Worm (Caenorhabditis elegans) whole organism, L1 larva: Measurements from ENCODE around the gene C23H3.5.

Experiments
- C16A3.4 ChIP-seq: fragments of 150-350 bp; optimal IDR thresholded peaks from 2 replicates; lab custom pipeline; 2014; ENCODE audit warnings: missing biosample characterization, missing genetic modification characterization
- C34B4.2 ChIP-seq: sonication (generic microtip); optimal IDR thresholded peaks from 2 replicates; lab custom pipeline; 2017; ENCODE audit warnings: mild to moderate bottlenecking, missing genetic modification characterization, missing compliant biosample characterization
- Y116A8C.19 ChIP-seq: sonication (generic microtip); optimal IDR thresholded peaks from 2 replicates; lab custom pipeline; 2016; ENCODE audit warnings: missing compliant biosample characterization, missing genetic modification characterization, borderline replicate concordance
- aha-1 ChIP-seq: fragments of 150-350 bp; optimal IDR thresholded peaks from 2 replicates; lab custom pipeline; 2014; ENCODE audit warnings: missing biosample characterization, missing genetic modification characterization
- alr-1 ChIP-seq: fragments of 200-800 bp; sonication (Bioruptor generic); optimal IDR thresholded peaks from 2 replicates; lab custom pipeline; 2018; ENCODE audit warnings: borderline replicate concordance, mild to moderate bottlenecking, missing genetic modification characterization, missing compliant biosample characterization
- blmp-1 ChIP-seq: fragments of 150-350 bp; optimal IDR thresholded peaks from 2 replicates; lab custom pipeline; 2014; ENCODE audit warnings: missing biosample characterization, missing genetic modification characterization
- ceh-63 ChIP-seq: fragments of 200-800 bp; sonication (Bioruptor generic); optimal IDR thresholded peaks from 2 replicates; lab custom pipeline; 2018; ENCODE audit warnings: mild to moderate bottlenecking, missing genetic modification characterization, missing compliant biosample characterization
- ceh-8 ChIP-seq: fragments of 200-800 bp; sonication (Bioruptor generic); optimal IDR thresholded peaks from 2 replicates; lab custom pipeline; 2018; ENCODE audit warnings: mild to moderate bottlenecking, missing genetic modification characterization, moderate library complexity, missing compliant biosample characterization
- ceh-90 ChIP-seq: sonication (generic microtip); optimal IDR thresholded peaks from 2 replicates; lab custom pipeline; 2016; ENCODE audit warnings: missing genetic modification characterization, missing compliant biosample characterization
- dsc-1 ChIP-seq: sonication (generic microtip); optimal IDR thresholded peaks from 2 replicates; lab custom pipeline; 2016; ENCODE audit warnings: mild to moderate bottlenecking, missing genetic modification characterization, missing compliant biosample characterization
- efl-1 ChIP-seq, 4 experiments: fragments of 150-350 bp; optimal IDR thresholded peaks in 3 of 4; peaks in 1 of 4; 1 replicate in 1 of 4; 2 replicates in 3 of 4; lab custom pipeline; 2014; ENCODE audit warnings: missing biosample characterization in 2 of 4, missing genetic modification characterization in 2 of 4, missing genetic modification reagents in 2 of 4
- efl-3 ChIP-seq: fragments of 200-800 bp; sonication (Bioruptor generic); optimal IDR thresholded peaks from 2 replicates; lab custom pipeline; 2018; ENCODE audit warnings: mild to moderate bottlenecking, missing genetic modification characterization, missing compliant biosample characterization
- egl-13 ChIP-seq: sonication (generic microtip); optimal IDR thresholded peaks from 2 replicates; lab custom pipeline; 2016; ENCODE audit warnings: missing genotype, missing genetic modification reagents, missing genetic modification characterization, missing compliant biosample characterization
- egl-27 ChIP-seq, 2 experiments: fragments of 150-350 bp in 1 of 2; sonication (generic microtip); optimal IDR thresholded peaks; 3 replicates each; lab custom pipeline; 2017 to 2018; ENCODE audit warnings: missing biosample characterization in 2 of 2, missing genetic modification characterization in 2 of 2, missing genetic modification reagents in 2 of 2
- elt-3 ChIP-seq, 6 experiments: fragments of 150-350 bp in 1 of 6; sonication (generic microtip); optimal IDR thresholded peaks; 2 replicates each; lab custom pipeline; 2017 to 2018; ENCODE audit warnings: missing biosample characterization in 6 of 6, missing genetic modification characterization in 6 of 6, inconsistent platforms in 1 of 6
- ets-5 ChIP-seq: fragments of 200-800 bp; sonication (Bioruptor generic); IDR thresholded peaks from 2 replicates; pipeline ENCODE4 v1.3.6; 2022; ENCODE audit warnings: missing genetic modification characterization, missing compliant biosample characterization
- fkh-10 ChIP-seq: sonication (generic microtip); optimal IDR thresholded peaks from 2 replicates; lab custom pipeline; 2017; ENCODE audit warnings: missing biosample characterization, missing genetic modification reagents, missing genetic modification characterization
- fkh-8 ChIP-seq: sonication (generic microtip); optimal IDR thresholded peaks from 2 replicates; lab custom pipeline; 2016; ENCODE audit warnings: mild to moderate bottlenecking, missing genetic modification characterization, missing compliant biosample characterization
- grh-1 ChIP-seq: fragments of 200-800 bp; sonication (Bioruptor generic); IDR thresholded peaks from 2 replicates; pipeline ENCODE4 v1.3.6; 2022; ENCODE audit warnings: missing genetic modification reagents, missing genetic modification characterization, missing compliant biosample characterization
- hlh-17 ChIP-seq: fragments of 200-800 bp; sonication (Bioruptor generic); optimal IDR thresholded peaks from 2 replicates; lab custom pipeline; 2018; ENCODE audit warnings: missing genetic modification characterization, mild to moderate bottlenecking, missing compliant biosample characterization, moderate library complexity, borderline replicate concordance
- hlh-4 ChIP-seq: sonication (generic microtip); optimal IDR thresholded peaks from 2 replicates; lab custom pipeline; 2016; ENCODE audit warnings: mild to moderate bottlenecking, missing genetic modification characterization, missing compliant biosample characterization
- hpl-2 ChIP-seq: fragments of 150-350 bp; optimal IDR thresholded peaks from 2 replicates; lab custom pipeline; 2014; ENCODE audit warnings: missing biosample characterization, missing genetic modification reagents, missing genetic modification characterization
- lin-35 ChIP-seq, 2 experiments: fragments of 150-350 bp; optimal IDR thresholded peaks; 2 replicates each; lab custom pipeline; 2014; ENCODE audit warnings: missing biosample characterization in 2 of 2, missing genetic modification characterization in 2 of 2, missing genetic modification reagents in 2 of 2
- lin-39 ChIP-seq: fragments of 150-350 bp; optimal IDR thresholded peaks from 2 replicates; lab custom pipeline; 2014; ENCODE audit warnings: missing biosample characterization, missing genetic modification reagents, missing genetic modification characterization
- lsy-2 ChIP-seq, 2 experiments: fragments of 150-350 bp; optimal IDR thresholded peaks; 2 replicates each; lab custom pipeline; 2014; ENCODE audit warnings: missing biosample characterization in 2 of 2, missing genetic modification characterization in 2 of 2
- mdl-1 ChIP-seq, 2 experiments: fragments of 150-350 bp; optimal IDR thresholded peaks; 2 replicates each; lab custom pipeline; 2014 to 2017; ENCODE audit warnings: missing biosample characterization in 2 of 2, missing genetic modification characterization in 2 of 2, inconsistent platforms in 1 of 2
- mef-2 ChIP-seq: fragments of 150-350 bp; optimal IDR thresholded peaks from 2 replicates; lab custom pipeline; 2014; ENCODE audit warnings: missing biosample characterization, missing genetic modification characterization
- mep-1 ChIP-seq: fragments of 150-350 bp; optimal IDR thresholded peaks from 2 replicates; lab custom pipeline; 2014; ENCODE audit warnings: missing biosample characterization, missing genetic modification characterization
- nhr-11 ChIP-seq: fragments of 150-350 bp; optimal IDR thresholded peaks from 2 replicates; lab custom pipeline; 2014; ENCODE audit warnings: missing biosample characterization, missing genetic modification characterization
- nhr-19 ChIP-seq: fragments of 200-800 bp; sonication (Bioruptor generic); conservative IDR thresholded peaks from 2 replicates; pipeline ENCODE4 v1.3.6; 2022; ENCODE audit warnings: missing genetic modification characterization, missing compliant biosample characterization
- nhr-20 ChIP-seq: sonication (generic microtip); optimal IDR thresholded peaks from 2 replicates; lab custom pipeline; 2016; ENCODE audit warnings: mild to moderate bottlenecking, missing genetic modification characterization, missing compliant biosample characterization
- nhr-237 ChIP-seq: fragments of 150-350 bp; optimal IDR thresholded peaks from 2 replicates; lab custom pipeline; 2014; ENCODE audit warnings: missing biosample characterization, missing genetic modification characterization
- nhr-28 ChIP-seq: fragments of 150-350 bp; optimal IDR thresholded peaks from 2 replicates; lab custom pipeline; 2014; ENCODE audit warnings: missing biosample characterization, missing genetic modification characterization
- nhr-47 ChIP-seq: sonication (generic microtip); optimal IDR thresholded peaks from 2 replicates; lab custom pipeline; 2016; ENCODE audit warnings: mild to moderate bottlenecking, missing genetic modification characterization, moderate library complexity, missing compliant biosample characterization
- nhr-71 ChIP-seq: sonication (generic microtip); optimal IDR thresholded peaks from 2 replicates; lab custom pipeline; 2016; ENCODE audit warnings: mild to moderate bottlenecking, missing genetic modification characterization, moderate library complexity, missing compliant biosample characterization
- nhr-77 ChIP-seq: fragments of 150-350 bp; optimal IDR thresholded peaks from 2 replicates; lab custom pipeline; 2014; ENCODE audit warnings: missing biosample characterization, missing genetic modification characterization
- nhr-84 ChIP-seq: sonication (generic microtip); optimal IDR thresholded peaks from 2 replicates; lab custom pipeline; 2017; ENCODE audit warnings: missing biosample characterization, missing genetic modification characterization
- nhr-85 ChIP-seq: sonication (generic microtip); peaks from one replicate; lab custom pipeline; 2016; ENCODE audit warnings: missing genetic modification characterization, inconsistent platforms, missing compliant biosample characterization
- nhr-90 ChIP-seq: sonication (generic microtip); optimal IDR thresholded peaks from 2 replicates; lab custom pipeline; 2016; ENCODE audit warnings: mild to moderate bottlenecking, missing genetic modification characterization, missing compliant biosample characterization; ENCODE audit not compliant: poor library complexity
- rnt-1 ChIP-seq: sonication (generic microtip); optimal IDR thresholded peaks from 2 replicates; lab custom pipeline; 2016; ENCODE audit warnings: mild to moderate bottlenecking, missing genetic modification characterization, moderate library complexity, missing compliant biosample characterization
- skn-1 ChIP-seq: fragments of 150-350 bp; optimal IDR thresholded peaks from 2 replicates; lab custom pipeline; 2014; ENCODE audit warnings: missing biosample characterization, missing genetic modification characterization
- sptf-1 ChIP-seq: fragments of 150-350 bp; optimal IDR thresholded peaks from 2 replicates; lab custom pipeline; 2014; ENCODE audit warnings: missing biosample characterization, missing genetic modification characterization
- swsn-7 ChIP-seq: sonication (generic microtip); optimal IDR thresholded peaks from 2 replicates; lab custom pipeline; 2016; ENCODE audit warnings: missing genetic modification characterization, missing compliant biosample characterization
- tbx-2 ChIP-seq: sonication (generic microtip); optimal IDR thresholded peaks from 2 replicates; lab custom pipeline; 2016; ENCODE audit warnings: missing genetic modification characterization, missing compliant biosample characterization
- tlp-1 ChIP-seq: fragments of 150-350 bp; optimal IDR thresholded peaks from 2 replicates; lab custom pipeline; 2014; ENCODE audit warnings: missing biosample characterization, missing genetic modification characterization
- unc-30 ChIP-seq: sonication (generic microtip); optimal IDR thresholded peaks from 2 replicates; lab custom pipeline; 2017; ENCODE audit warnings: missing biosample characterization, missing genetic modification characterization
- unc-86 ChIP-seq: sonication (generic microtip); optimal IDR thresholded peaks from 2 replicates; lab custom pipeline; 2016; ENCODE audit warnings: missing genetic modification characterization, missing compliant biosample characterization
- unc-98 ChIP-seq: fragments of 200-800 bp; sonication (Bioruptor generic); IDR thresholded peaks from 2 replicates; pipeline ENCODE4 v1.3.6; 2022; ENCODE audit warnings: missing genetic modification characterization, missing compliant biosample characterization
- vab-15 ChIP-seq: sonication (generic microtip); optimal IDR thresholded peaks from 2 replicates; lab custom pipeline; 2017; ENCODE audit warnings: missing genotype, mild to moderate bottlenecking, missing genetic modification characterization, missing compliant biosample characterization
- xbp-1 ChIP-seq: sonication (generic microtip); optimal IDR thresholded peaks from 2 replicates; lab custom pipeline; 2016; ENCODE audit warnings: missing genetic modification characterization, missing compliant biosample characterization
- ztf-11 ChIP-seq, 2 experiments: sonication (generic microtip); optimal IDR thresholded peaks; 2 replicates each; lab custom pipeline; 2016 to 2017; ENCODE audit warnings: missing genetic modification characterization in 2 of 2, missing biosample characterization in 1 of 2, missing compliant biosample characterization in 1 of 2
- ztf-4 ChIP-seq: fragments of 150-350 bp; optimal IDR thresholded peaks from 2 replicates; lab custom pipeline; 2014; ENCODE audit warnings: missing biosample characterization, missing genetic modification characterization

Gene C23H3.5

DNA sequence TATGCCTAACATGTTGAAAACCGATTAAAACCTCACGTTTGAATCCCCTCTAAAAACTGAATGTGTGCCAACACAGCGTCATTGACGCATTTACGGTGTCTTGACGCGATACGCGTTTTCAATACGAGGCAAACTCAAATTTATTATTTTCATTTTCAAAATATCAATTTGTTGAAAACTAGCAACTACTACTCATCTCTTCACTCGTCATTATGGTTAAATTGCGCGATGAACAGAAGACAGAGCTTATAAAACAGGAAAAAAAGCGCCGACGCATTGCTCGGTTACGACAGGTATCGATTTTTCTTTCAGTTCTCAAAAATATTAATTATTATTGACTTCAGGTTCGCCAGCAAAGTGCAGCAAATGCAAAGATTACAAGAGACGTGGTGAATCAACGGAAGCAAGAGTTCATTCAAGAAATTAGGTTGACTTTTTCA is 22.8 kb upstream of the C23H3.5 start, which contains the start of gene enee-1 (continued):
- no peak for TF ChIP-seq alr-1 (tag; lab: Kevin White, UChicago)
- TF ChIP-seq fkh-10 (GFP tag; lab: Kevin White, UChicago): peak; percentile 78
- no peak for TF ChIP-seq hlh-4 (tag; lab: Kevin White, UChicago)
- TF ChIP-seq mep-1 (tag; lab: Kevin White, UChicago): peak; percentile 90
- TF ChIP-seq mdl-1 (tag; optimal IDR thresholded peaks at IDR 0.05; lab: Kevin White, UChicago): peak in 1 of 2 experiments; percentile 80
- TF ChIP-seq unc-30 (tag; lab: Kevin White, UChicago): no peak
- peak; percentile 26 for TF ChIP-seq C34B4.2 (tag; lab: Kevin White, UChicago)
- TF ChIP-seq nhr-11: peak; percentile 56
- TF ChIP-seq unc-98 (GFP tag; lab: Robert Waterston, UW): no peak
- TF ChIP-seq tlp-1 (tag; lab: Kevin White, UChicago): no peak
- no peak for TF ChIP-seq ceh-8 (GFP tag; lab: Kevin White, UChicago)
- no peak for TF ChIP-seq Y116A8C.19 (tag; lab: Kevin White, UChicago)
- peak; percentile 89 to 95 for TF ChIP-seq lsy-2 (tag; optimal IDR thresholded peaks at IDR 0.05; lab: Kevin White, UChicago)
- peak; percentile 88 for TF ChIP-seq dsc-1 (tag; lab: Kevin White, UChicago)
- no peak for TF ChIP-seq nhr-28 (tag; lab: Kevin White, UChicago)
- peak; percentile 71 for TF ChIP-seq egl-13 (tag; lab: Kevin White, UChicago)
- TF ChIP-seq lin-35 (GFP tag; optimal IDR thresholded peaks at IDR 0.05; lab: Kevin White, UChicago): peak; percentile 98 to 100
- peak; percentile 88 for TF ChIP-seq tbx-2 (tag; lab: Kevin White, UChicago)
- peak; percentile 87 for TF ChIP-seq fkh-8 (tag; lab: Kevin White, UChicago)
- TF ChIP-seq nhr-71 (tag; lab: Kevin White, UChicago): peak; percentile 93
- TF ChIP-seq ztf-11 (tag; optimal IDR thresholded peaks at IDR 0.05; lab: Kevin White, UChicago): peak in 1 of 2 experiments; percentile 74
- TF ChIP-seq nhr-19 (GFP tag; lab: Robert Waterston, UW): peak; percentile 84
- peak; percentile 72 for TF ChIP-seq nhr-90 (tag; lab: Kevin White, UChicago)
- no peak for TF ChIP-seq ceh-90 (tag; lab: Kevin White, UChicago)
- peak; percentile 86 for TF ChIP-seq skn-1 (tag; lab: Kevin White, UChicago)
- peak; percentile 84 for TF ChIP-seq unc-86 (tag; lab: Kevin White, UChicago)
- peak; percentile 91 for TF ChIP-seq C16A3.4
- TF ChIP-seq ets-5 (GFP tag; lab: Robert Waterston, UW): 0 out of 2 replicates have a peak, but pooled peaks have one; percentile 83
- peak; percentile 61 for TF ChIP-seq aha-1 (tag; lab: Kevin White, UChicago)
- TF ChIP-seq nhr-20 (tag; lab: Kevin White, UChicago): peak; percentile 81
- TF ChIP-seq xbp-1 (tag; lab: Kevin White, UChicago): peak; percentile 82
- peak; percentile 89 for TF ChIP-seq ztf-4 (tag; lab: Kevin White, UChicago)
- no peak for TF ChIP-seq mef-2 (tag; lab: Kevin White, UChicago)
- no peak for TF ChIP-seq efl-3 (GFP tag; lab: Kevin White, UChicago)
- TF ChIP-seq hpl-2: no peak
- peak; percentile 89 for TF ChIP-seq lin-39 (tag; lab: Kevin White, UChicago)
- TF ChIP-seq nhr-237 (tag; lab: Kevin White, UChicago): peak; percentile 22
- peak; percentile 80 for TF ChIP-seq nhr-77
- TF ChIP-seq grh-1 (GFP tag; lab: Robert Waterston, UW): peak; percentile 72
- TF ChIP-seq efl-1 (optimal IDR thresholded peaks at IDR 0.05; lab: Kevin White, UChicago): peak; percentile 85 to 96
- peak; percentile 98 to 100 for TF ChIP-seq efl-1 (GFP tag; optimal IDR thresholded peaks at IDR 0.05 in 1 of 2; lab: Kevin White, UChicago)
- no peak for TF ChIP-seq sptf-1 (tag; lab: Kevin White, UChicago)
- peak; percentile 87 for TF ChIP-seq nhr-85 (tag; lab: Kevin White, UChicago)
- TF ChIP-seq hlh-17 (GFP tag; lab: Kevin White, UChicago): no peak
- TF ChIP-seq elt-3 (tag; optimal IDR thresholded peaks at IDR 0.05; lab: Kevin White, UChicago): peak in 2 of 6 experiments; percentile 61 to 69
- no peak for TF ChIP-seq ceh-63
- no peak for TF ChIP-seq vab-15 (tag; lab: Kevin White, UChicago)
- TF ChIP-seq blmp-1: peak; percentile 76
- no peak for TF ChIP-seq egl-27 (tag; optimal IDR thresholded peaks at IDR 0.05; lab: Kevin White, UChicago)
- TF ChIP-seq nhr-84: no peak
- peak; percentile 93 for TF ChIP-seq nhr-47 (tag; lab: Kevin White, UChicago)
- peak; percentile 86 for TF ChIP-seq swsn-7 (tag; lab: Kevin White, UChicago)
- peak; percentile 90 for TF ChIP-seq rnt-1 (tag; lab: Kevin White, UChicago)
